Fruit fly (Drosophila melanogaster) whole organism, embryonic: ENCODE data around the gene Atpalpha.

Experiments used
- Adf1 ChIP-seq: fragments of 200-800 bp; sonication (Bioruptor generic); IDR thresholded peaks from 2 replicates; pipeline ENCODE4 v1.3.6; 2022; ENCODE audit warnings: missing biosample characterization, missing genetic modification characterization
- Antp ChIP-seq: fragments of 200-800 bp; sonication (Bioruptor generic); optimal IDR thresholded peaks from 3 replicates; lab custom pipeline; 2016; ENCODE audit warnings: missing biosample characterization, missing genetic modification characterization
- Atf-2 ChIP-seq: fragments of 200-800 bp; sonication (Bioruptor generic); optimal IDR thresholded peaks from 2 replicates; lab custom pipeline; 2016; ENCODE audit warnings: missing biosample characterization, missing genetic modification characterization
- BtbVII ChIP-seq: fragments of 200-800 bp; sonication (Bioruptor generic); optimal IDR thresholded peaks from 3 replicates; lab custom pipeline; 2017; ENCODE audit warnings: missing biosample characterization, mild to moderate bottlenecking, missing genetic modification characterization
- CG10274 ChIP-seq: fragments of 200-800 bp; sonication (Bioruptor generic); optimal IDR thresholded peaks from 3 replicates; lab custom pipeline; 2017; ENCODE audit warnings: missing biosample characterization, mild to moderate bottlenecking, missing genetic modification characterization
- CG11504 ChIP-seq: fragments of 200-800 bp; sonication (Bioruptor generic); optimal IDR thresholded peaks from 3 replicates; lab custom pipeline; 2019; ENCODE audit warnings: missing biosample characterization, mild to moderate bottlenecking, missing genetic modification characterization, moderate library complexity
- CG12155 ChIP-seq: fragments of 200-800 bp; sonication (Bioruptor generic); optimal IDR thresholded peaks from 3 replicates; lab custom pipeline; 2016; ENCODE audit warnings: missing biosample characterization, missing genetic modification characterization
- CG12219 ChIP-seq: fragments of 200-800 bp; sonication (Bioruptor generic); optimal IDR thresholded peaks from 3 replicates; lab custom pipeline; 2018; ENCODE audit warnings: missing biosample characterization, mild to moderate bottlenecking, missing genetic modification characterization
- CG13123 ChIP-seq: fragments of 200-800 bp; sonication (Bioruptor generic); optimal IDR thresholded peaks from 2 replicates; lab custom pipeline; 2016; ENCODE audit warnings: missing biosample characterization, missing genetic modification characterization
- CG13775 ChIP-seq: fragments of 200-800 bp; sonication (Bioruptor generic); optimal IDR thresholded peaks from 3 replicates; lab custom pipeline; 2017; ENCODE audit warnings: missing biosample characterization, mild to moderate bottlenecking, missing genetic modification characterization
- CG1832 ChIP-seq: fragments of 200-800 bp; sonication (Bioruptor generic); optimal IDR thresholded peaks from 2 replicates; lab custom pipeline; 2017; ENCODE audit warnings: missing biosample characterization, mild to moderate bottlenecking, missing genetic modification characterization, inconsistent platforms
- CG30431 ChIP-seq: fragments of 200-800 bp; sonication (Bioruptor generic); optimal IDR thresholded peaks from 2 replicates; lab custom pipeline; 2017; ENCODE audit warnings: missing biosample characterization, missing genetic modification characterization
- CG32767 ChIP-seq: fragments of 200-800 bp; sonication (Bioruptor generic); IDR thresholded peaks from 2 replicates; pipeline ENCODE4 v1.3.6; 2022; ENCODE audit warnings: missing biosample characterization, missing genetic modification characterization
- CG34422 ChIP-seq: fragments of 200-800 bp; sonication (Bioruptor generic); IDR thresholded peaks from 3 replicates; pipeline ENCODE4 v1.3.6; 2022; ENCODE audit warnings: missing biosample characterization, missing genetic modification characterization
- CG3847 ChIP-seq: fragments of 200-800 bp; sonication (Bioruptor generic); IDR thresholded peaks from 2 replicates; pipeline ENCODE4 v1.3.6; 2022; ENCODE audit warnings: missing biosample characterization, missing genetic modification characterization
- CG42726 ChIP-seq: fragments of 200-800 bp; sonication (Bioruptor generic); IDR thresholded peaks from 2 replicates; pipeline ENCODE4 v1.3.6; 2022; ENCODE audit warnings: missing biosample characterization, missing genetic modification characterization; ENCODE audit not compliant: partially characterized antibody
- CG7556 ChIP-seq: fragments of 200-800 bp; sonication (Bioruptor generic); optimal IDR thresholded peaks from 2 replicates; lab custom pipeline; 2017; ENCODE audit warnings: missing biosample characterization, mild to moderate bottlenecking, missing genetic modification characterization
- CG7745 ChIP-seq: fragments of 200-800 bp; sonication (Bioruptor generic); optimal IDR thresholded peaks from 2 replicates; lab custom pipeline; 2018; ENCODE audit warnings: missing biosample characterization, mild to moderate bottlenecking, missing genetic modification characterization, moderate library complexity
- CG7839 ChIP-seq: fragments of 200-800 bp; sonication (Bioruptor generic); optimal IDR thresholded peaks from 3 replicates; lab custom pipeline; 2018; ENCODE audit warnings: missing biosample characterization, mild to moderate bottlenecking, missing genetic modification characterization, moderate library complexity
- CG7928 ChIP-seq: fragments of 200-800 bp; sonication (Bioruptor generic); optimal IDR thresholded peaks from 2 replicates; lab custom pipeline; 2017; ENCODE audit warnings: missing biosample characterization, mild to moderate bottlenecking, missing genetic modification characterization
- CG7963 ChIP-seq: fragments of 200-800 bp; sonication (Bioruptor generic); IDR thresholded peaks from 3 replicates; pipeline ENCODE4 v1.3.6; 2022; ENCODE audit warnings: missing biosample characterization, missing genetic modification characterization; ENCODE audit not compliant: partially characterized antibody
- CG8924 ChIP-seq: fragments of 200-800 bp; optimal IDR thresholded peaks from 3 replicates; lab custom pipeline; 2019; ENCODE audit warnings: missing biosample characterization, mild to moderate bottlenecking, missing genetic modification characterization, moderate library complexity
- CG9727 ChIP-seq: fragments of 200-800 bp; sonication (Bioruptor generic); optimal IDR thresholded peaks from 3 replicates; lab custom pipeline; 2017; ENCODE audit warnings: missing biosample characterization, mild to moderate bottlenecking, missing genetic modification characterization
- CG9797 ChIP-seq: fragments of 200-800 bp; sonication (Bioruptor generic); optimal IDR thresholded peaks from 3 replicates; lab custom pipeline; 2018; ENCODE audit warnings: missing biosample characterization, mild to moderate bottlenecking, missing genetic modification characterization
- CHES-1-like ChIP-seq: fragments of 200-800 bp; sonication (Bioruptor generic); optimal IDR thresholded peaks from 2 replicates; lab custom pipeline; 2016; ENCODE audit warnings: missing biosample characterization, missing genetic modification characterization
- Doc2 ChIP-seq: fragments of 200-800 bp; sonication (Bioruptor generic); IDR thresholded peaks from 2 replicates; pipeline ENCODE4 v1.3.6; 2022; ENCODE audit warnings: missing biosample characterization, missing genetic modification characterization
- E2f2 ChIP-seq: fragments of 200-800 bp; sonication (Bioruptor generic); IDR thresholded peaks from 2 replicates; pipeline ENCODE4 v1.3.6; 2022; ENCODE audit warnings: missing biosample characterization, missing genetic modification characterization
- HLH4C ChIP-seq: fragments of 200-800 bp; sonication (Bioruptor generic); IDR thresholded peaks from 3 replicates; pipeline ENCODE4 v1.3.6; 2022; ENCODE audit warnings: missing biosample characterization, missing genetic modification characterization; ENCODE audit not compliant: partially characterized antibody
- HLH54F ChIP-seq: fragments of 200-800 bp; sonication (Bioruptor generic); optimal IDR thresholded peaks from 3 replicates; lab custom pipeline; 2016; ENCODE audit warnings: missing biosample characterization, missing genetic modification characterization
- NFAT ChIP-seq: fragments of 200-800 bp; sonication (Bioruptor generic); IDR thresholded peaks from 2 replicates; pipeline ENCODE4 v1.3.6; 2022; ENCODE audit warnings: missing biosample characterization, missing genetic modification characterization
- Nf-YA ChIP-seq: fragments of 200-800 bp; sonication (Bioruptor generic); IDR thresholded peaks from 2 replicates; pipeline ENCODE4 v1.3.6; 2022; ENCODE audit warnings: missing biosample characterization, missing genetic modification characterization
- Nf-YB ChIP-seq: fragments of 200-800 bp; sonication (Bioruptor generic); optimal IDR thresholded peaks from 3 replicates; lab custom pipeline; 2019; ENCODE audit warnings: missing biosample characterization, mild to moderate bottlenecking, missing genetic modification characterization, moderate library complexity
- Oli ChIP-seq: fragments of 200-800 bp; sonication (Bioruptor generic); optimal IDR thresholded peaks from 2 replicates; lab custom pipeline; 2018; ENCODE audit warnings: missing biosample characterization, mild to moderate bottlenecking, missing genetic modification characterization, moderate library complexity
- Pdp1 ChIP-seq, 2 experiments: fragments of 200-800 bp; sonication (Bioruptor generic); optimal IDR thresholded peaks; 3 replicates each; lab custom pipeline; 2016; ENCODE audit warnings: missing biosample characterization in 2 of 2, missing genetic modification characterization in 2 of 2, mild to moderate bottlenecking in 1 of 2, moderate library complexity in 1 of 2
- Trl ChIP-seq, 3 experiments: fragments of >200 bp in 2 of 3; fragments of 200-800 bp in 1 of 3; sonication (Bioruptor generic) in 1 of 3; optimal IDR thresholded peaks; 2 replicates in 1 of 3; 3 replicates in 2 of 3; lab custom pipeline; 2016 to 2017; ENCODE audit warnings: missing biosample characterization in 1 of 3, missing genetic modification characterization in 1 of 3
- Xbp1 ChIP-seq: fragments of 200-800 bp; sonication (Bioruptor generic); optimal IDR thresholded peaks from 3 replicates; lab custom pipeline; 2016; ENCODE audit warnings: missing biosample characterization, mild to moderate bottlenecking, missing genetic modification characterization
- Xrp1 ChIP-seq: fragments of 200-800 bp; sonication (Bioruptor generic); IDR thresholded peaks from 2 replicates; pipeline ENCODE4 v1.3.6; 2022; ENCODE audit warnings: missing biosample characterization, missing genetic modification characterization
- abd-A ChIP-seq: fragments of 200-800 bp; sonication (Bioruptor generic); optimal IDR thresholded peaks from 3 replicates; lab custom pipeline; 2019; ENCODE audit warnings: missing biosample characterization, mild to moderate bottlenecking, missing genetic modification characterization, moderate library complexity
- al ChIP-seq: fragments of 200-800 bp; sonication (Bioruptor generic); IDR thresholded peaks from 2 replicates; pipeline ENCODE4 v1.3.6; 2022; ENCODE audit warnings: missing biosample characterization, missing genetic modification characterization
- ash1 ChIP-seq: fragments of 200-800 bp; sonication (Bioruptor generic); optimal IDR thresholded peaks from 2 replicates; lab custom pipeline; 2018; ENCODE audit warnings: missing biosample characterization, mild to moderate bottlenecking, missing genetic modification characterization
- croc ChIP-seq: fragments of 200-800 bp; sonication (Bioruptor generic); conservative IDR thresholded peaks from 3 replicates; pipeline ENCODE4 v1.3.6; 2022; ENCODE audit warnings: missing biosample characterization, missing genetic modification characterization
- crp ChIP-seq, 2 experiments: fragments of 200-800 bp; sonication (Bioruptor generic); optimal IDR thresholded peaks; 2 replicates in 1 of 2; 3 replicates in 1 of 2; lab custom pipeline; 2017; ENCODE audit warnings: missing biosample characterization in 2 of 2, missing genetic modification characterization in 2 of 2, mild to moderate bottlenecking in 1 of 2, moderate library complexity in 1 of 2
- dm ChIP-seq: fragments of 200-800 bp; sonication (Bioruptor generic); optimal IDR thresholded peaks from 3 replicates; lab custom pipeline; 2016; ENCODE audit warnings: missing biosample characterization, missing genetic modification characterization
- nerfin-1 ChIP-seq: fragments of 200-800 bp; sonication (Bioruptor generic); optimal IDR thresholded peaks from 3 replicates; lab custom pipeline; 2019; ENCODE audit warnings: missing biosample characterization, mild to moderate bottlenecking, missing genetic modification characterization, moderate library complexity
- salm ChIP-seq: fragments of 200-800 bp; sonication (Bioruptor generic); optimal IDR thresholded peaks from 2 replicates; lab custom pipeline; 2018; ENCODE audit warnings: missing biosample characterization, mild to moderate bottlenecking, missing genetic modification characterization
- sd ChIP-seq: fragments of 200-800 bp; sonication (Bioruptor generic); optimal IDR thresholded peaks from 3 replicates; lab custom pipeline; 2018; ENCODE audit warnings: missing biosample characterization, mild to moderate bottlenecking, missing genetic modification characterization, moderate library complexity
- slbo ChIP-seq: fragments of 200-800 bp; sonication (Bioruptor generic); IDR thresholded peaks from 2 replicates; pipeline ENCODE4 v1.3.6; 2022; ENCODE audit warnings: missing biosample characterization, missing genetic modification characterization
- vfl ChIP-seq: fragments of 200-800 bp; sonication (Bioruptor generic); optimal IDR thresholded peaks from 2 replicates; lab custom pipeline; 2016; ENCODE audit warnings: missing biosample characterization, missing genetic modification characterization
- zen2 ChIP-seq: fragments of 200-800 bp; sonication (Bioruptor generic); IDR thresholded peaks from 3 replicates; pipeline ENCODE4 v1.3.6; 2022; ENCODE audit warnings: missing biosample characterization, missing genetic modification characterization; ENCODE audit not compliant: partially characterized antibody

Atpalpha gene

dm6 chr3R:20949175-20949748 is 748 bp downstream of the Atpalpha start (continued):
- TF ChIP-seq CG7928 (GFP tag; lab: Kevin White, UChicago), result no peak
- no peak for TF ChIP-seq croc (GFP tag; lab: Robert Waterston, UW)
- TF ChIP-seq CG1832, result peak; percentile 92
- TF ChIP-seq ash1 (GFP tag; lab: Kevin White, UChicago), result no peak
- TF ChIP-seq Antp (GFP tag; lab: Kevin White, UChicago), result no peak
- no peak for TF ChIP-seq CG10274 (GFP tag; lab: Kevin White, UChicago)
- TF ChIP-seq CG30431 (GFP tag; lab: Kevin White, UChicago), result no peak
- TF ChIP-seq crp (GFP tag; optimal IDR thresholded peaks at IDR 0.05; lab: Kevin White, UChicago), result no peak
- no peak for TF ChIP-seq CHES-1-like (GFP tag; lab: Kevin White, UChicago)
- TF ChIP-seq Atf-2 (GFP tag; lab: Kevin White, UChicago), result no peak
- no peak for TF ChIP-seq CG34422
- no peak for TF ChIP-seq CG9727 (GFP tag; lab: Kevin White, UChicago)
- TF ChIP-seq CG7963 (GFP tag; lab: Robert Waterston, UW), result 0 out of 3 replicates have a peak, but pooled peaks have one; percentile 32
- no peak for TF ChIP-seq salm (tag; lab: Kevin White, UChicago)
- no peak for TF ChIP-seq HLH54F (GFP tag; lab: Kevin White, UChicago)
- TF ChIP-seq Doc2 (GFP tag; lab: Robert Waterston, UW), result no peak
- no peak for TF ChIP-seq CG8924
- TF ChIP-seq Adf1 (GFP tag; lab: Robert Waterston, UW), result no peak
- TF ChIP-seq CG13123, result no peak
- TF ChIP-seq CG12219 (GFP tag; lab: Kevin White, UChicago), result peak; percentile 8
- TF ChIP-seq sd (tag; lab: Kevin White, UChicago), result peak; percentile 30
- peak in 1 of 2 experiments; percentile 92 for TF ChIP-seq Pdp1 (GFP tag; optimal IDR thresholded peaks at IDR 0.05; lab: Kevin White, UChicago)
- TF ChIP-seq nerfin-1 (tag; lab: Kevin White, UChicago), result peak; percentile 94
- TF ChIP-seq NFAT (GFP tag; lab: Robert Waterston, UW), result no peak
- no peak for TF ChIP-seq CG12155
- TF ChIP-seq CG3847 (GFP tag; lab: Robert Waterston, UW), result no peak
- 0 out of 3 replicates have a peak, but pooled peaks have one; percentile 22 for TF ChIP-seq zen2
- TF ChIP-seq Nf-YB (GFP tag; lab: Kevin White, UChicago), result no peak
- TF ChIP-seq CG42726 (GFP tag; lab: Robert Waterston, UW), result no peak
- no peak for TF ChIP-seq CG7556 (GFP tag; lab: Kevin White, UChicago)
- TF ChIP-seq al, result no peak
- TF ChIP-seq CG9797 (GFP tag; lab: Kevin White, UChicago), result no peak
- TF ChIP-seq CG7839 (tag; lab: Kevin White, UChicago), result no peak
- TF ChIP-seq vfl (GFP tag; lab: Kevin White, UChicago), result no peak
- TF ChIP-seq abd-A (tag; lab: Kevin White, UChicago), result no peak
- peak; percentile 66 to 88 for TF ChIP-seq Trl (optimal IDR thresholded peaks at IDR 0.05; lab: Kevin White, UChicago)
- no peak for TF ChIP-seq Trl (GFP tag; optimal IDR thresholded peaks at IDR 0.05; lab: Kevin White, UChicago)
- TF ChIP-seq CG7745 (tag; lab: Kevin White, UChicago), result no peak
- TF ChIP-seq Nf-YA (GFP tag; lab: Robert Waterston, UW), result no peak
- TF ChIP-seq BtbVII (GFP tag; lab: Kevin White, UChicago), result peak; percentile 13
- TF ChIP-seq E2f2 (GFP tag; lab: Robert Waterston, UW), result no peak
- TF ChIP-seq Oli (tag; lab: Kevin White, UChicago), result no peak
- TF ChIP-seq HLH4C, result peak; percentile 25; the same call in 1 of the 3 replicates
- TF ChIP-seq CG11504 (tag; lab: Kevin White, UChicago), result no peak
- no peak for TF ChIP-seq Xbp1 (GFP tag; lab: Kevin White, UChicago)
- no peak for TF ChIP-seq slbo (GFP tag; lab: Robert Waterston, UW)
- TF ChIP-seq Xrp1 (GFP tag; lab: Robert Waterston, UW), result 0 out of 2 replicates have a peak, but pooled peaks have one; percentile 11
- no peak for TF ChIP-seq dm (GFP tag; lab: Kevin White, UChicago)
- 0 out of 2 replicates have a peak, but pooled peaks have one; percentile 30 for TF ChIP-seq CG32767
- TF ChIP-seq CG13775 (GFP tag; lab: Kevin White, UChicago), result no peak
